Worm (Caenorhabditis elegans) whole organism, late embryonic: ENCODE results near the gene nstp-10.
A peak's percentile ranks its signal among the peaks of the same experiment; 100 is the strongest.

Experiments used
- C38D4.7 ChIP-seq: fragments of 200-800 bp; sonication (Bioruptor generic); optimal IDR thresholded peaks from 2 replicates; lab custom pipeline; 2018; ENCODE audit warnings: mild to moderate bottlenecking, missing genetic modification characterization, moderate library complexity, missing compliant biosample characterization
- K02D7.2 ChIP-seq: sonication (generic microtip); optimal IDR thresholded peaks from 2 replicates; lab custom pipeline; 2017; ENCODE audit warnings: mild to moderate bottlenecking, missing genetic modification characterization, missing compliant biosample characterization
- T23F11.4 ChIP-seq: fragments of 200-800 bp; sonication (Bioruptor generic); optimal IDR thresholded peaks from 2 replicates; lab custom pipeline; 2018; ENCODE audit warnings: mild to moderate bottlenecking, missing genetic modification characterization, missing compliant biosample characterization
- Y22D7AL.16 ChIP-seq: sonication (generic microtip); optimal IDR thresholded peaks from 2 replicates; lab custom pipeline; 2016; ENCODE audit warnings: missing genetic modification characterization, missing compliant biosample characterization
- ahr-1 ChIP-seq: sonication (generic microtip); optimal IDR thresholded peaks from 2 replicates; lab custom pipeline; 2016; ENCODE audit warnings: missing genetic modification characterization, missing compliant biosample characterization
- ama-1 ChIP-seq: fragments of 150-350 bp; optimal IDR thresholded peaks from 2 replicates; lab custom pipeline; 2014
- ceh-18 ChIP-seq: sonication (generic microtip); optimal IDR thresholded peaks from 2 replicates; lab custom pipeline; 2016; ENCODE audit warnings: missing genetic modification characterization, missing compliant biosample characterization
- ceh-19 ChIP-seq: fragments of 200-800 bp; sonication (Bioruptor generic); optimal IDR thresholded peaks from 2 replicates; lab custom pipeline; 2018; ENCODE audit warnings: mild to moderate bottlenecking, missing genetic modification characterization, missing compliant biosample characterization
- ceh-2 ChIP-seq: sonication (generic microtip); optimal IDR thresholded peaks from 2 replicates; lab custom pipeline; 2016; ENCODE audit warnings: missing genotype, missing genetic modification characterization, missing compliant biosample characterization
- ceh-22 ChIP-seq: sonication (generic microtip); optimal IDR thresholded peaks from 2 replicates; lab custom pipeline; 2017; ENCODE audit warnings: missing biosample characterization, missing genetic modification characterization
- ceh-24 ChIP-seq: sonication (generic microtip); optimal IDR thresholded peaks from 2 replicates; lab custom pipeline; 2016; ENCODE audit warnings: mild to moderate bottlenecking, missing genetic modification characterization, missing compliant biosample characterization
- ceh-30 ChIP-seq: fragments of 150-350 bp; optimal IDR thresholded peaks from 2 replicates; lab custom pipeline; 2014; ENCODE audit warnings: missing biosample characterization, missing genetic modification characterization
- ceh-31 ChIP-seq: sonication (generic microtip); optimal IDR thresholded peaks from 2 replicates; lab custom pipeline; 2016; ENCODE audit warnings: missing genetic modification characterization, missing compliant biosample characterization
- ceh-6 ChIP-seq: fragments of 200-800 bp; sonication (Bioruptor generic); optimal IDR thresholded peaks from 2 replicates; lab custom pipeline; 2018; ENCODE audit warnings: mild to moderate bottlenecking, missing genetic modification characterization, missing compliant biosample characterization
- ceh-9 ChIP-seq: sonication (generic microtip); optimal IDR thresholded peaks from 2 replicates; lab custom pipeline; 2016; ENCODE audit warnings: mild to moderate bottlenecking, missing genetic modification characterization, inconsistent platforms, missing compliant biosample characterization
- dmd-4 ChIP-seq: sonication (generic microtip); optimal IDR thresholded peaks from 2 replicates; lab custom pipeline; 2016; ENCODE audit warnings: borderline replicate concordance, missing genetic modification characterization, missing compliant biosample characterization
- dve-1 ChIP-seq: sonication (generic microtip); optimal IDR thresholded peaks from 2 replicates; lab custom pipeline; 2017; ENCODE audit warnings: antibody characterized with exemption, mild to moderate bottlenecking, missing genetic modification characterization, missing compliant biosample characterization
- elt-2 ChIP-seq: sonication (generic microtip); optimal IDR thresholded peaks from 2 replicates; lab custom pipeline; 2016; ENCODE audit warnings: missing genetic modification reagents, missing genetic modification characterization, missing compliant biosample characterization
- elt-4 ChIP-seq: sonication (generic microtip); optimal IDR thresholded peaks from 2 replicates; lab custom pipeline; 2016; ENCODE audit warnings: missing genetic modification characterization, missing compliant biosample characterization
- ets-4 ChIP-seq: sonication (generic microtip); optimal IDR thresholded peaks from 2 replicates; lab custom pipeline; 2016; ENCODE audit warnings: missing genetic modification characterization, missing compliant biosample characterization
- fkh-6 ChIP-seq: sonication (generic microtip); optimal IDR thresholded peaks from 2 replicates; lab custom pipeline; 2016; ENCODE audit warnings: missing genetic modification characterization, missing compliant biosample characterization
- hlh-13 ChIP-seq: fragments of 200-800 bp; sonication (Bioruptor generic); optimal IDR thresholded peaks from 2 replicates; lab custom pipeline; 2018; ENCODE audit warnings: mild to moderate bottlenecking, missing genetic modification characterization, missing compliant biosample characterization
- hlh-15 ChIP-seq: sonication (generic microtip); optimal IDR thresholded peaks from 2 replicates; lab custom pipeline; 2016; ENCODE audit warnings: missing genetic modification characterization, missing compliant biosample characterization
- hlh-30 ChIP-seq: sonication (generic microtip); optimal IDR thresholded peaks from 2 replicates; lab custom pipeline; 2017; ENCODE audit warnings: antibody characterized with exemption, missing genetic modification characterization, missing compliant biosample characterization; ENCODE audit not compliant: insufficient read depth
- hlh-8 ChIP-seq: sonication (generic microtip); optimal IDR thresholded peaks from 2 replicates; lab custom pipeline; 2016; ENCODE audit warnings: missing genotype, missing genetic modification characterization, missing compliant biosample characterization
- mec-3 ChIP-seq: sonication (generic microtip); optimal IDR thresholded peaks from 2 replicates; lab custom pipeline; 2016; ENCODE audit warnings: borderline replicate concordance, missing genetic modification characterization, missing compliant biosample characterization
- npax-4 ChIP-seq: sonication (generic microtip); optimal IDR thresholded peaks from 2 replicates; lab custom pipeline; 2016; ENCODE audit warnings: missing genetic modification characterization, missing compliant biosample characterization
- odd-2 ChIP-seq: sonication (generic microtip); optimal IDR thresholded peaks from 2 replicates; lab custom pipeline; 2017; ENCODE audit warnings: antibody characterized with exemption, mild to moderate bottlenecking, missing genetic modification characterization, missing compliant biosample characterization
- pag-3 ChIP-seq: sonication (generic microtip); optimal IDR thresholded peaks from 2 replicates; lab custom pipeline; 2016; ENCODE audit warnings: missing compliant biosample characterization, missing genetic modification characterization, borderline replicate concordance
- pha-4 ChIP-seq: fragments of 150-350 bp; optimal IDR thresholded peaks from 2 replicates; lab custom pipeline; 2018; ENCODE audit warnings: missing biosample characterization, missing genetic modification reagents, missing genetic modification characterization
- pqm-1 ChIP-seq: sonication (generic microtip); optimal IDR thresholded peaks from 2 replicates; lab custom pipeline; 2016; ENCODE audit warnings: missing genetic modification characterization, missing compliant biosample characterization
- pros-1 ChIP-seq: fragments of 150-350 bp; optimal IDR thresholded peaks from 2 replicates; lab custom pipeline; 2014; ENCODE audit warnings: missing biosample characterization, missing genetic modification reagents, missing genetic modification characterization
- sdc-2 ChIP-seq: sonication (generic microtip); optimal IDR thresholded peaks from 2 replicates; lab custom pipeline; 2016; ENCODE audit warnings: missing genotype, missing genetic modification characterization, missing compliant biosample characterization
- sox-4 ChIP-seq: sonication (generic microtip); optimal IDR thresholded peaks from 2 replicates; lab custom pipeline; 2017; ENCODE audit warnings: mild to moderate bottlenecking, missing genetic modification characterization, inconsistent platforms, missing compliant biosample characterization
- syd-9 ChIP-seq: sonication (generic microtip); optimal IDR thresholded peaks from 2 replicates; lab custom pipeline; 2016; ENCODE audit warnings: mild to moderate bottlenecking, missing genetic modification characterization, moderate library complexity, missing compliant biosample characterization
- tbx-7 ChIP-seq: sonication (generic microtip); optimal IDR thresholded peaks from 2 replicates; lab custom pipeline; 2016; ENCODE audit warnings: missing genotype, missing genetic modification characterization, missing compliant biosample characterization
- unc-3 ChIP-seq, 2 experiments: fragments of 200-800 bp in 1 of 2; sonication (Bioruptor generic) in 1 of 2; sonication (generic microtip) in 1 of 2; conservative IDR thresholded peaks in 1 of 2; optimal IDR thresholded peaks in 1 of 2; 2 replicates each; pipeline versions ENCODE4 v1.3.6 to Lab custom; 2016 to 2022; ENCODE audit warnings: missing compliant biosample characterization in 2 of 2, missing genetic modification characterization in 2 of 2, missing genetic modification reagents in 1 of 2
- unc-42 ChIP-seq: sonication (generic microtip); optimal IDR thresholded peaks from 2 replicates; lab custom pipeline; 2016; ENCODE audit warnings: missing genotype, missing genetic modification characterization, missing compliant biosample characterization
- unc-86 ChIP-seq: sonication (generic microtip); optimal IDR thresholded peaks from 2 replicates; lab custom pipeline; 2016; ENCODE audit warnings: missing genetic modification characterization, missing compliant biosample characterization
- zip-5 ChIP-seq: sonication (generic microtip); optimal IDR thresholded peaks from 2 replicates; lab custom pipeline; 2016; ENCODE audit warnings: missing genetic modification characterization, missing compliant biosample characterization

Gene nstp-10

DNA sequence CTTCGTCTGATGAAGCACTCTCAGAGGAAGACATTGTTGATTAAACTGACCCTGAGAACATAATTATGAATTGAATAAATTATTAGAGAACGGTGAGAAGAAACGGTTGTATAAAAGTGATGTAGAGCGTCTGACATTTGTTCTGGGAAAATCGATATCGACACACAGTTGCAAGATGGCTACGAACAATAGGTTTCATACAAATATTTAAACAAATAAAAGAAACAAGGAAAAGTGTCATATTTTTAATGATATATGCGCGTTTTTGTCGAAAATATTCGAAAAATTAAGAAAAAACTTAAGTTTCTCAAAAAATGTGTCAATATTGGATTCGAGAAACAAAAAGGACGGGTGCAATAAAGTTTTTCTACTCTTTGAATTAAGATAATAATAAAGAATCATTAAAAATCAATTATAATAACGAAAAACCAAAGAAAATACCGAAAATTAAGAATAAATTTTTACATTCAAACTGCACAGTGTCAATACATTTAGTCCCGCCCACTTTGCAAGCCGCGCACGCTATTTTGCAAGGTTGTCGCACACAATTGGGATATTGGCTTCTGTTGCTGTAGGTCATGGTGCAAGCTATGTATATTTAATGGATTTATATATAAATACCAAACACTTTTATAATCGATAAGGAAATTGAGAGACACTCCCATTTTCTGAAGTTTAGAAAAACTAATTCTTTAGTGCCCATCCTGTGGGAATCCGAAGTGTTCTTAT is 33.1 kb upstream of the nstp-10 start, which contains the start of gene rtfo-1 (continued):
- TF ChIP-seq sox-4 (tag; lab: Kevin White, UChicago) (peak; percentile 60), pros-1 (tag; lab: Kevin White, UChicago) (no peak), ceh-9 (tag; lab: Kevin White, UChicago) (no peak), elt-2 (tag; lab: Kevin White, UChicago) (peak; percentile 79), pha-4 (tag; lab: Kevin White, UChicago) (no peak), K02D7.2 (tag; lab: Kevin White, UChicago) (no peak), T23F11.4 (GFP tag; lab: Kevin White, UChicago) (peak; percentile 42), ceh-24 (tag; lab: Kevin White, UChicago) (no peak), ceh-19 (GFP tag; lab: Kevin White, UChicago) (peak; percentile 55), ceh-2 (tag; lab: Kevin White, UChicago) (peak; percentile 57), zip-5 (tag; lab: Kevin White, UChicago) (peak; percentile 53), sdc-2 (tag; lab: Kevin White, UChicago) (no peak), ama-1 (lab: Kevin White, UChicago) (no peak), hlh-13 (GFP tag; lab: Kevin White, UChicago) (no peak), pqm-1 (tag; lab: Kevin White, UChicago) (no peak), Y22D7AL.16 (tag; lab: Kevin White, UChicago) (no peak), ceh-22 (no peak), ets-4 (no peak), mec-3 (tag; lab: Kevin White, UChicago) (no peak), hlh-15 (tag; lab: Kevin White, UChicago) (no peak), ceh-31 (peak; percentile 51), unc-3 (GFP tag; conservative IDR thresholded peaks at IDR 0.05; lab: Robert Waterston, UW) (no peak), unc-3 (tag; optimal IDR thresholded peaks at IDR 0.05; lab: Kevin White, UChicago) (no peak), unc-42 (no peak), elt-4 (tag; lab: Kevin White, UChicago) (no peak), unc-86 (tag; lab: Kevin White, UChicago) (no peak), tbx-7 (tag; lab: Kevin White, UChicago) (no peak), fkh-6 (tag; lab: Kevin White, UChicago) (peak; percentile 13), ceh-30 (no peak), pag-3 (no peak)

DNA sequence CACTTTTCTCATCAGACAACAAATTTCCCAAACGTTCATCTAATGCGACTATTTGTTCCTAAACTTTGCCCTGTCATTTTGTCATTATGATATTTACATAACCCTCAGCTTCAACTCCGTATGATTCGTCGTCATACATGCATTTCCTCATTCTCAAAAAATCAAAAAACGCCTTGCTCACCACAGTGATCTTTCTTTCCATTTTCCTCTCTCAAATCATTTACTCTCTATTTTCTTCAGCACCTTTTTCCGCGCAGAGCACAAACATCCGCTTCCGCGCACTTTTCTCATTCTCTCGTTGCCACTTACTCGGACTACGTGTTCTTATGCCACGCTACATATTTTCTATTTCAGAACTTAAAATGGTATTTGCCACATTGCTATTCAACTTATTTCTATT is 27.4 kb upstream of the nstp-10 start, which contains the start of gene F25B3.2:
Gene F25B3.2, plus strand, starts transcription at position 301 of the 400 bp plus-strand sequence.
- no peak for TF ChIP-seq hlh-30 (tag; lab: Kevin White, UChicago)
- no peak for TF ChIP-seq unc-3 (GFP tag; conservative IDR thresholded peaks at IDR 0.05; lab: Robert Waterston, UW)
- no peak for TF ChIP-seq unc-3 (tag; optimal IDR thresholded peaks at IDR 0.05; lab: Kevin White, UChicago)
- TF ChIP-seq pros-1 (tag; lab: Kevin White, UChicago): no peak
- no peak for TF ChIP-seq hlh-8 (tag; lab: Kevin White, UChicago)
- no peak for TF ChIP-seq odd-2 (tag; lab: Kevin White, UChicago)
- no peak for TF ChIP-seq elt-2 (tag; lab: Kevin White, UChicago)
- no peak for TF ChIP-seq hlh-13 (GFP tag; lab: Kevin White, UChicago)
- no peak for TF ChIP-seq ahr-1
- TF ChIP-seq dmd-4 (tag; lab: Kevin White, UChicago): no peak
- no peak for TF ChIP-seq ceh-6
- TF ChIP-seq ceh-31: no peak
- TF ChIP-seq ceh-22: no peak
- no peak for TF ChIP-seq ama-1 (lab: Kevin White, UChicago)
- TF ChIP-seq ceh-18 (tag; lab: Kevin White, UChicago): no peak
- TF ChIP-seq hlh-15 (tag; lab: Kevin White, UChicago): no peak
- TF ChIP-seq dve-1: no peak
- TF ChIP-seq syd-9 (tag; lab: Kevin White, UChicago): no peak
- no peak for TF ChIP-seq npax-4
- no peak for TF ChIP-seq C38D4.7 (GFP tag; lab: Kevin White, UChicago)
